Worm (Caenorhabditis elegans): ENCODE measurements around the gene C55A6.6.

ce11 chrV:11533365-11533949 lies 18.9 kb upstream of the C55A6.6 start:
- TF ChIP-seq W03F9.2 (tag; optimal IDR thresholded peaks at IDR 0.05): no peak
- no peak for TF ChIP-seq him-1 (tag; optimal IDR thresholded peaks at IDR 0.05)
